Worm (Caenorhabditis elegans) whole organism, L3 larva: Measurements from ENCODE around the gene ttr-32.

Source experiments
- R02D3.7 ChIP-seq: fragments of 150-350 bp; optimal IDR thresholded peaks from 2 replicates; lab custom pipeline; 2014; ENCODE audit warnings: missing biosample characterization, missing genetic modification characterization
- ZK546.5 ChIP-seq: sonication (generic microtip); optimal IDR thresholded peaks from 2 replicates; lab custom pipeline; 2017; ENCODE audit warnings: missing biosample characterization, missing genetic modification characterization
- aly-2 ChIP-seq: fragments of 150-350 bp; optimal IDR thresholded peaks from 2 replicates; lab custom pipeline; 2014; ENCODE audit warnings: missing biosample characterization, missing genetic modification characterization
- ama-1 ChIP-seq: fragments of 150-350 bp; optimal IDR thresholded peaks from 2 replicates; lab custom pipeline; 2018
- ceh-16 ChIP-seq: sonication (generic microtip); optimal IDR thresholded peaks from 2 replicates; lab custom pipeline; 2017; ENCODE audit warnings: missing biosample characterization, missing genetic modification characterization
- ceh-28 ChIP-seq: fragments of 150-350 bp; optimal IDR thresholded peaks from 2 replicates; lab custom pipeline; 2014; ENCODE audit warnings: missing biosample characterization, missing genetic modification reagents, missing genetic modification characterization
- ceh-82 ChIP-seq: fragments of 150-350 bp; optimal IDR thresholded peaks from 2 replicates; lab custom pipeline; 2014; ENCODE audit warnings: missing biosample characterization, missing genetic modification characterization
- ceh-9 ChIP-seq: sonication (generic microtip); optimal IDR thresholded peaks from 2 replicates; lab custom pipeline; 2018; ENCODE audit warnings: missing biosample characterization, missing genetic modification characterization
- daf-12 ChIP-seq: fragments of 150-350 bp; optimal IDR thresholded peaks from 2 replicates; lab custom pipeline; 2014; ENCODE audit warnings: missing biosample characterization, missing genetic modification reagents, missing genetic modification characterization
- egl-27 ChIP-seq: sonication (generic microtip); optimal IDR thresholded peaks from 4 replicates; lab custom pipeline; 2017; ENCODE audit warnings: missing biosample characterization, missing genetic modification reagents, missing genetic modification characterization
- egl-5 ChIP-seq: fragments of 150-350 bp; optimal IDR thresholded peaks from 2 replicates; lab custom pipeline; 2017; ENCODE audit warnings: missing biosample characterization, missing genetic modification reagents, missing genetic modification characterization, inconsistent platforms
- elt-1 ChIP-seq: fragments of 150-350 bp; optimal IDR thresholded peaks from 2 replicates; lab custom pipeline; 2014; ENCODE audit warnings: missing biosample characterization, missing genetic modification characterization
- elt-2 ChIP-seq: sonication (generic microtip); optimal IDR thresholded peaks from 2 replicates; lab custom pipeline; 2016; ENCODE audit warnings: missing genetic modification reagents, mild to moderate bottlenecking, missing genetic modification characterization, missing compliant biosample characterization
- elt-3 ChIP-seq, 3 experiments: fragments of 150-350 bp in 1 of 3; sonication (generic microtip) in 2 of 3; optimal IDR thresholded peaks; 2 replicates in 2 of 3; 4 replicates in 1 of 3; lab custom pipeline; 2014 to 2017; ENCODE audit warnings: missing biosample characterization in 3 of 3, missing genetic modification characterization in 3 of 3
- eor-1 ChIP-seq, 2 experiments: fragments of 150-350 bp; optimal IDR thresholded peaks; 2 replicates each; lab custom pipeline; 2014 to 2018; ENCODE audit warnings: missing biosample characterization in 2 of 2, missing genetic modification characterization in 2 of 2
- fkh-10 ChIP-seq: sonication (generic microtip); optimal IDR thresholded peaks from 2 replicates; lab custom pipeline; 2017; ENCODE audit warnings: missing biosample characterization, missing genetic modification reagents, missing genetic modification characterization
- fkh-2 ChIP-seq: fragments of 150-350 bp; optimal IDR thresholded peaks from 2 replicates; lab custom pipeline; 2014; ENCODE audit warnings: missing biosample characterization, missing genetic modification reagents, missing genetic modification characterization
- fos-1 ChIP-seq: fragments of 150-350 bp; optimal IDR thresholded peaks from 2 replicates; lab custom pipeline; 2014; ENCODE audit warnings: missing biosample characterization, missing genetic modification characterization
- hmg-11 ChIP-seq: sonication (generic microtip); optimal IDR thresholded peaks from 2 replicates; lab custom pipeline; 2016; ENCODE audit warnings: missing genetic modification characterization, missing compliant biosample characterization
- jun-1 ChIP-seq: fragments of 150-350 bp; optimal IDR thresholded peaks from 2 replicates; lab custom pipeline; 2014; ENCODE audit warnings: missing biosample characterization, missing genetic modification reagents, missing genetic modification characterization
- lin-15B ChIP-seq: fragments of 150-350 bp; optimal IDR thresholded peaks from 2 replicates; lab custom pipeline; 2014; ENCODE audit warnings: missing biosample characterization, missing genetic modification characterization
- lin-39 ChIP-seq: fragments of 150-350 bp; optimal IDR thresholded peaks from 2 replicates; lab custom pipeline; 2018; ENCODE audit warnings: missing biosample characterization, missing genetic modification reagents, missing genetic modification characterization
- lsy-12 ChIP-seq: sonication (generic microtip); optimal IDR thresholded peaks from 2 replicates; lab custom pipeline; 2016; ENCODE audit warnings: mild to moderate bottlenecking, missing genetic modification characterization, missing compliant biosample characterization
- mdl-1 ChIP-seq: fragments of 150-350 bp; optimal IDR thresholded peaks from 2 replicates; lab custom pipeline; 2014; ENCODE audit warnings: missing biosample characterization, missing genetic modification characterization
- mml-1 ChIP-seq: fragments of 150-350 bp; sonication (generic microtip); optimal IDR thresholded peaks from 3 replicates; lab custom pipeline; 2014; ENCODE audit warnings: missing biosample characterization, missing genetic modification characterization
- nfya-1 ChIP-seq: sonication (generic microtip); optimal IDR thresholded peaks from 2 replicates; lab custom pipeline; 2017; ENCODE audit warnings: missing genetic modification characterization, mild to moderate bottlenecking, missing compliant biosample characterization, antibody characterized with exemption, moderate library complexity; ENCODE audit not compliant: insufficient read depth
- nhr-11 ChIP-seq: fragments of 150-350 bp; optimal IDR thresholded peaks from 2 replicates; lab custom pipeline; 2014; ENCODE audit warnings: missing biosample characterization, missing genetic modification characterization
- nhr-12 ChIP-seq: fragments of 150-350 bp; optimal IDR thresholded peaks from 2 replicates; lab custom pipeline; 2014; ENCODE audit warnings: missing biosample characterization, missing genetic modification characterization
- nhr-23 ChIP-seq: fragments of 150-350 bp; optimal IDR thresholded peaks from 2 replicates; lab custom pipeline; 2014; ENCODE audit warnings: missing biosample characterization, missing genetic modification reagents, missing genetic modification characterization
- nhr-237 ChIP-seq: fragments of 150-350 bp; optimal IDR thresholded peaks from 2 replicates; lab custom pipeline; 2014; ENCODE audit warnings: missing biosample characterization, missing genetic modification characterization
- nhr-25 ChIP-seq: sonication (generic microtip); optimal IDR thresholded peaks from 2 replicates; lab custom pipeline; 2017; ENCODE audit warnings: missing biosample characterization, missing genetic modification characterization
- nhr-28 ChIP-seq: fragments of 150-350 bp; optimal IDR thresholded peaks from 2 replicates; lab custom pipeline; 2014; ENCODE audit warnings: missing biosample characterization, missing genetic modification characterization
- nhr-43 ChIP-seq: sonication (generic microtip); optimal IDR thresholded peaks from 2 replicates; lab custom pipeline; 2016; ENCODE audit warnings: mild to moderate bottlenecking, missing genetic modification characterization, missing compliant biosample characterization; ENCODE audit not compliant: poor library complexity, severe bottlenecking
- nhr-67 ChIP-seq: fragments of 150-350 bp; optimal IDR thresholded peaks from 2 replicates; lab custom pipeline; 2014; ENCODE audit warnings: missing biosample characterization, missing genetic modification characterization
- nhr-77 ChIP-seq: fragments of 150-350 bp; optimal IDR thresholded peaks from 2 replicates; lab custom pipeline; 2014; ENCODE audit warnings: missing biosample characterization, missing genetic modification characterization
- pha-4 ChIP-seq: fragments of 150-350 bp; optimal IDR thresholded peaks from 2 replicates; lab custom pipeline; 2014; ENCODE audit warnings: missing biosample characterization, missing genetic modification reagents, missing genetic modification characterization
- pqm-1 ChIP-seq: fragments of 150-350 bp; optimal IDR thresholded peaks from 2 replicates; lab custom pipeline; 2017; ENCODE audit warnings: missing biosample characterization, missing genetic modification characterization, inconsistent platforms
- sea-2 ChIP-seq: fragments of 150-350 bp; sonication (generic microtip); optimal IDR thresholded peaks from 4 replicates; lab custom pipeline; 2014; ENCODE audit warnings: missing biosample characterization, missing genetic modification reagents, missing genetic modification characterization
- skn-1 ChIP-seq: fragments of 150-350 bp; optimal IDR thresholded peaks from 2 replicates; lab custom pipeline; 2014; ENCODE audit warnings: missing biosample characterization, missing genetic modification characterization
- snpc-4 ChIP-seq: fragments of 150-350 bp; optimal IDR thresholded peaks from 2 replicates; lab custom pipeline; 2014; ENCODE audit warnings: missing biosample characterization, missing genetic modification characterization
- tbx-2 ChIP-seq: sonication (generic microtip); optimal IDR thresholded peaks from 2 replicates; lab custom pipeline; 2016; ENCODE audit warnings: mild to moderate bottlenecking, missing genetic modification characterization, missing compliant biosample characterization
- unc-39 ChIP-seq: sonication (generic microtip); optimal IDR thresholded peaks from 4 replicates; lab custom pipeline; 2017; ENCODE audit warnings: missing biosample characterization, missing genetic modification characterization
- unc-62 ChIP-seq: fragments of 150-350 bp; sonication (generic microtip); optimal IDR thresholded peaks from 4 replicates; lab custom pipeline; 2014; ENCODE audit warnings: missing biosample characterization, missing genetic modification reagents, missing genetic modification characterization
- ztf-11 ChIP-seq: fragments of 150-350 bp; optimal IDR thresholded peaks from 2 replicates; lab custom pipeline; 2014; ENCODE audit warnings: missing biosample characterization, missing genetic modification characterization
- ztf-4 ChIP-seq: fragments of 150-350 bp; optimal IDR thresholded peaks from 2 replicates; lab custom pipeline; 2014; ENCODE audit warnings: missing biosample characterization, missing genetic modification characterization

ttr-32 gene

DNA sequence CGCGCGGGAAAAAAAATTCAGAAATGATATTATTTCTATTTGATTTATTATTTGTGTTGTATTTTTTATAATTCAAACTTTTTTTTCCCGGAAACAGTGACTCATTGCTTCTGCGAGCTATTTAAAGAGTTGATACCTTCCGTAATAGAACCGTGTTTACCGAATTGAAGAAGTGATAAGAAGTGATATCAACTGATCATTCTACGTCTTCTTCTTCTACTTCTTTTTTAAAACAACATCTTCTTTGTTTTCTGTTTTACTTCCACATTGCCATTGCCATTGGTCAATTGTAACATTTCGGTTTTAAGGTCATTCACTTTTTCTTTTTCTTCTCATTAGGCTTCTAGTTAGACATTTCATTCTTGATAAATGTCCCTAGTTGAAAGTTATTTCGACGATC lies at the start of gene ttr-32:
Gene ttr-32, plus strand, starts transcription at position 314 of the 400 bp plus-strand sequence.
- TF ChIP-seq skn-1 (tag; lab: Kevin White, UChicago): no peak
- TF ChIP-seq ceh-16 (tag; lab: Kevin White, UChicago): no peak
- TF ChIP-seq egl-27 (tag; lab: Kevin White, UChicago): no peak
- no peak for TF ChIP-seq nhr-25 (tag; lab: Kevin White, UChicago)
- no peak for TF ChIP-seq mml-1 (tag; lab: Kevin White, UChicago)
- no peak for TF ChIP-seq fos-1 (tag; lab: Kevin White, UChicago)
- no peak for TF ChIP-seq jun-1 (tag; lab: Kevin White, UChicago)
- TF ChIP-seq unc-62 (GFP tag; lab: Kevin White, UChicago): no peak
- TF ChIP-seq fkh-10: no peak
- TF ChIP-seq unc-39 (tag; lab: Kevin White, UChicago): no peak
- TF ChIP-seq, all 47 proteins: peak for 0

DNA sequence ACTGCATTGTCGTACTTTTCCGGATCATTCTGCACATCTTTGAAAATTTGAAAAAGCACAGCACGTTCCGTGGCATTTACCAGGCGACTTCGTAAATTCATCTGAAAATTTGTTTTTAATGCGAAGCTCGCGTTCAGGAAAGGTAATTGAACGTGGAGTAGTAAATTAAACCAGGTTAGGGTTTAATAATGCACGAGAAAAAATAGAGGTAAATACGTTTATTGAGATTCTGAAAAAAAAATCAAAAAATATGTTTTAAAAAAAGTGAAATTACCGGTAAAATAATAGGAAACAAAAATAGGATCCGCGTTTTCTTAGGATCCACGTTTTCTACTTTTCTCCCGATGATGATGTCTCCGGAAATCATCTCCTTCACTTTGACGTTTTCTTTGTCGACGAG lies 47.8 kb upstream of the ttr-32 start, which contains the start of gene clk-2:
Gene clk-2, minus strand, starts transcription at position 101 of the 400 bp plus-strand sequence.
- no peak for TF ChIP-seq mml-1 (tag; lab: Kevin White, UChicago)
- TF ChIP-seq nhr-237: no peak
- no peak for TF ChIP-seq elt-1
- no peak for TF ChIP-seq daf-12 (tag; lab: Kevin White, UChicago)
- no peak for TF ChIP-seq lin-15B (tag; lab: Kevin White, UChicago)
- TF ChIP-seq fos-1 (tag; lab: Kevin White, UChicago): no peak
- no peak for TF ChIP-seq ama-1 (lab: Kevin White, UChicago)
- no peak for TF ChIP-seq hmg-11 (tag; lab: Kevin White, UChicago)
- no peak for TF ChIP-seq nhr-43 (tag; lab: Kevin White, UChicago)
- TF ChIP-seq pha-4 (tag; lab: Kevin White, UChicago): no peak
- TF ChIP-seq R02D3.7 (tag; lab: Kevin White, UChicago): no peak
- TF ChIP-seq unc-62 (GFP tag; lab: Kevin White, UChicago): no peak
- TF ChIP-seq lin-39 (tag; lab: Kevin White, UChicago): no peak
- no peak for TF ChIP-seq elt-3 (tag; optimal IDR thresholded peaks at IDR 0.05; lab: Kevin White, UChicago)
- no peak for TF ChIP-seq mdl-1 (tag; lab: Kevin White, UChicago)
- no peak for TF ChIP-seq skn-1 (tag; lab: Kevin White, UChicago)
- TF ChIP-seq nhr-77 (tag; lab: Kevin White, UChicago): no peak

DNA sequence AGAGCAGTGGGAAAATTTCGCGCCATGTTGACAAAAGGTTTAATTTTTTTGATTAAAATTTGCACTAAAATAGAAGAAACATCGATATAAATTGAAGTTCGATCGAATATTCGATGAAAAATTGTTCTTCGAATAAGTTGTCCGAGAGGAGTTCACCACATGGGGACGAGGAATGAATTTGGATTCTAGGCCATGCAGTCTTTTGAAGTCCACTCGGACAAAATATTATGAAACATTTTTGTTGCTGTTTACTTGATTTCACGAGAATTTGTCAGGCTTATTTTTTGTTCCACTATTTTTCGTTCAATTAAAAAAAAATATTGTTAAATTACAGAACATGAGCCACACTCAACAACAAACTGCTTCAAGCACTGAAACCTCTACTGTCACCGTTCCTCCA lies 45.5 kb upstream of the ttr-32 start, which contains the start of the genes cux-7 and C07H6.2:
Gene cux-7, minus strand, starts transcription at position 174 of the 400 bp plus-strand sequence.
Gene C07H6.2, plus strand, starts transcription at position 338 of the 400 bp plus-strand sequence.
- TF ChIP-seq nhr-12 (no peak), egl-27 (tag; lab: Kevin White, UChicago) (peak; percentile 54), ztf-11 (tag; lab: Kevin White, UChicago) (no peak), lin-39 (tag; lab: Kevin White, UChicago) (peak; percentile 90), lin-15B (tag; lab: Kevin White, UChicago) (peak; percentile 96), skn-1 (tag; lab: Kevin White, UChicago) (peak; percentile 87), ceh-28 (peak; percentile 79), nhr-28 (tag; lab: Kevin White, UChicago) (no peak), pqm-1 (tag; lab: Kevin White, UChicago) (peak; percentile 61), unc-39 (tag; lab: Kevin White, UChicago) (no peak), ztf-4 (tag; lab: Kevin White, UChicago) (no peak), eor-1 (tag; optimal IDR thresholded peaks at IDR 0.05; lab: Kevin White, UChicago) (no peak), elt-2 (tag; lab: Kevin White, UChicago) (peak; percentile 52), nhr-23 (tag; lab: Kevin White, UChicago) (peak; percentile 95), sea-2 (GFP tag; lab: Kevin White, UChicago) (no peak), nfya-1 (peak; percentile 91), nhr-237 (no peak), R02D3.7 (tag; lab: Kevin White, UChicago) (peak; percentile 72), nhr-25 (tag; lab: Kevin White, UChicago) (peak; percentile 88), tbx-2 (tag; lab: Kevin White, UChicago) (peak; percentile 87), ceh-82 (peak; percentile 52), pha-4 (tag; lab: Kevin White, UChicago) (peak; percentile 96), ceh-16 (tag; lab: Kevin White, UChicago) (peak; percentile 18), elt-3 (tag; optimal IDR thresholded peaks at IDR 0.05; lab: Kevin White, UChicago) (no peak), mml-1 (tag; lab: Kevin White, UChicago) (no peak), elt-1 (peak; percentile 28), unc-62 (GFP tag; lab: Kevin White, UChicago) (no peak), egl-5 (tag; lab: Kevin White, UChicago) (peak; percentile 29), fkh-10 (no peak), ZK546.5 (tag; lab: Kevin White, UChicago) (no peak), jun-1 (tag; lab: Kevin White, UChicago) (peak; percentile 77), daf-12 (tag; lab: Kevin White, UChicago) (no peak), fos-1 (tag; lab: Kevin White, UChicago) (no peak), snpc-4 (tag; lab: Kevin White, UChicago) (peak; percentile 89), nhr-43 (tag; lab: Kevin White, UChicago) (peak; percentile 99), nhr-67 (peak; percentile 9), fkh-2 (tag; lab: Kevin White, UChicago) (no peak), lsy-12 (tag; lab: Kevin White, UChicago) (peak; percentile 97), mdl-1 (tag; lab: Kevin White, UChicago) (no peak), ama-1 (lab: Kevin White, UChicago) (no peak), nhr-11 (tag; lab: Kevin White, UChicago) (no peak), aly-2 (no peak), hmg-11 (tag; lab: Kevin White, UChicago) (no peak), ceh-9 (tag; lab: Kevin White, UChicago) (no peak)
